Fruit fly (Drosophila melanogaster): ENCODE data around the gene Zasp66.

- TF ChIP-seq toe (GFP tag; optimal IDR thresholded peaks at IDR 0.05) (no peak), ovo (GFP tag; optimal IDR thresholded peaks at IDR 0.05) (no peak), Clk (GFP tag; optimal IDR thresholded peaks at IDR 0.05) (no peak), CG33017 (tag; optimal IDR thresholded peaks at IDR 0.05) (no peak), tj (GFP tag; optimal IDR thresholded peaks at IDR 0.05) (no peak), cic (GFP tag; optimal IDR thresholded peaks at IDR 0.05) (no peak)
Measured at dm6 chr3L:8628964-8629363, 4.8 kb downstream of the Zasp66 start.
